Worm (Caenorhabditis elegans) whole organism, early embryonic: ENCODE results near the gene K09D9.3.

Experiments used
- B0310.2 ChIP-seq: sonication (generic microtip); optimal IDR thresholded peaks from 2 replicates; lab custom pipeline; 2016; ENCODE audit warnings: mild to moderate bottlenecking, missing genetic modification characterization, missing compliant biosample characterization
- F13C5.2 ChIP-seq: sonication (generic microtip); optimal IDR thresholded peaks from 2 replicates; lab custom pipeline; 2017; ENCODE audit warnings: mild to moderate bottlenecking, missing genetic modification characterization, inconsistent platforms, missing compliant biosample characterization
- aly-1 ChIP-seq: sonication (generic microtip); optimal IDR thresholded peaks from 2 replicates; lab custom pipeline; 2016; ENCODE audit warnings: missing genetic modification characterization, missing compliant biosample characterization
- ama-1 ChIP-seq: fragments of 150-350 bp; optimal IDR thresholded peaks from 2 replicates; lab custom pipeline; 2014
- ceh-13 ChIP-seq: fragments of 200-800 bp; sonication (Bioruptor generic); optimal IDR thresholded peaks from 2 replicates; lab custom pipeline; 2018; ENCODE audit warnings: mild to moderate bottlenecking, missing genetic modification characterization, missing compliant biosample characterization
- ceh-36 ChIP-seq: sonication (generic microtip); optimal IDR thresholded peaks from 2 replicates; lab custom pipeline; 2016; ENCODE audit warnings: missing genetic modification characterization, inconsistent platforms, missing compliant biosample characterization
- ets-7 ChIP-seq: sonication (generic microtip); optimal IDR thresholded peaks from 2 replicates; lab custom pipeline; 2016; ENCODE audit warnings: missing genotype, missing genetic modification characterization, missing compliant biosample characterization
- flt-1 ChIP-seq: fragments of 200-800 bp; sonication (Bioruptor generic); IDR thresholded peaks from 2 replicates; pipeline ENCODE4 v1.3.6; 2022; ENCODE audit warnings: missing genetic modification characterization, missing compliant biosample characterization
- hmbx-1 ChIP-seq: sonication (generic microtip); optimal IDR thresholded peaks from 2 replicates; lab custom pipeline; 2016; ENCODE audit warnings: mild to moderate bottlenecking, missing genetic modification characterization, missing compliant biosample characterization
- hmg-4 ChIP-seq: fragments of 200-800 bp; sonication (Bioruptor generic); optimal IDR thresholded peaks from 2 replicates; lab custom pipeline; 2018; ENCODE audit warnings: mild to moderate bottlenecking, missing genetic modification characterization, missing compliant biosample characterization
- hnd-1 ChIP-seq: sonication (generic microtip); optimal IDR thresholded peaks from 2 replicates; lab custom pipeline; 2016; ENCODE audit warnings: missing genetic modification characterization, missing compliant biosample characterization
- pes-1 ChIP-seq: fragments of 200-800 bp; sonication (Bioruptor generic); IDR thresholded peaks from 2 replicates; pipeline ENCODE4 v1.3.6; 2022; ENCODE audit warnings: missing genetic modification reagents, missing genetic modification characterization, missing compliant biosample characterization
- scrt-1 ChIP-seq: fragments of 200-800 bp; sonication (Bioruptor generic); IDR thresholded peaks from 2 replicates; pipeline ENCODE4 v1.3.6; 2022; ENCODE audit warnings: missing genetic modification characterization, missing compliant biosample characterization
- sea-1 ChIP-seq: fragments of 200-800 bp; sonication (Bioruptor generic); conservative IDR thresholded peaks from 2 replicates; pipeline ENCODE4 v1.3.6; 2022; ENCODE audit warnings: missing genetic modification characterization, missing compliant biosample characterization
- tbx-11 ChIP-seq: fragments of 200-800 bp; sonication (Bioruptor generic); IDR thresholded peaks from 2 replicates; pipeline ENCODE4 v1.3.6; 2022; ENCODE audit warnings: missing genetic modification characterization, missing compliant biosample characterization
- tbx-37 ChIP-seq: fragments of 200-800 bp; sonication (Bioruptor generic); conservative IDR thresholded peaks from 2 replicates; pipeline ENCODE4 v1.3.6; 2022; ENCODE audit warnings: missing genetic modification reagents, missing genetic modification characterization, missing compliant biosample characterization
- tra-4 ChIP-seq: sonication (generic microtip); optimal IDR thresholded peaks from 2 replicates; lab custom pipeline; 2017; ENCODE audit warnings: missing genetic modification characterization, missing compliant biosample characterization

K09D9.3 gene

DNA sequence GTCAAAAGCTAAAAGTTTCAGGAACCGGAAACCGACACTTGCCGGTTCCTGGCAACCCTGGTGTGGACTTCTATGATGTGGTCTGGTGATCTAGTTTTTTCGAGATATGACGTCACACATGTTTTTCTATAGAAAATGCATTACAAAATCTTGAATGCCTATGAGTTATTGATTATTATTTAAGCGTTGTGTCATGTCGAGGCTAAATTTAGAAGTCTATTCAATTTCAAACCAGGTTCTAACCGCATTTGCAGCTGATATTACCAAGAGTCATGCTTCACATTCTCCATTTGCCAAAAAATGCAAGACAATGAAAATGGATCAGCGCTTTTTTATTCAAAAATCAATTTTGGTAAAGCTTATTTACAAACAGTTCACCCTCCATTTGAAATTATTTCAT is at the start of gene K09D9.3:
K09D9.3 (plus strand) TSS at position 301 of the 400 bp plus-strand sequence.
- TF ChIP-seq ceh-36 (tag; lab: Kevin White, UChicago), result no peak
- no peak for TF ChIP-seq ceh-13 (GFP tag; lab: Kevin White, UChicago)
- no peak for TF ChIP-seq ets-7 (tag; lab: Kevin White, UChicago)
- no peak for TF ChIP-seq tbx-37 (GFP tag; lab: Robert Waterston, UW)
- TF ChIP-seq B0310.2 (tag; lab: Kevin White, UChicago), result no peak
- no peak for TF ChIP-seq sea-1 (GFP tag; lab: Robert Waterston, UW)
- TF ChIP-seq tra-4 (tag; lab: Kevin White, UChicago), result no peak

DNA sequence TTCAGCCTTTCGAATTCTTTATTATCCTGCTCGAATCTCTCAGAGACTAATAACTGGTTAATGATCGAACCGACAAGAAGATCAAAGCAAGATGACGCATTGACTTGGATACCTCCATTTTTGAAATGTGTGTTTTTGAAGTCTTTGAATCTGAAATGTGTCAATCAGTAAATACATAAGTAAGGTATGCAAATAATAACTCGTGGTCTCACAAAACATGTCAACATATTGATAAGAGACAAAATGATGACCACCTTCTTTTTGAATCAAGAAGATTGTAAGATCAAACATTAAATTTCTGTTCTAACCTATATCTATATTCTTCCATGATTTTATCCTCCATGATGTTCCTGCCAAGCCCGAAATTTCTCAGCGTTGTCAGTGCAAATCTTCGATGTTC is 49.6 kb upstream of the K09D9.3 start:
- no peak for TF ChIP-seq aly-1 (tag; lab: Kevin White, UChicago)
- no peak for TF ChIP-seq pes-1 (GFP tag; lab: Robert Waterston, UW)
- TF ChIP-seq hmbx-1, result no peak

DNA sequence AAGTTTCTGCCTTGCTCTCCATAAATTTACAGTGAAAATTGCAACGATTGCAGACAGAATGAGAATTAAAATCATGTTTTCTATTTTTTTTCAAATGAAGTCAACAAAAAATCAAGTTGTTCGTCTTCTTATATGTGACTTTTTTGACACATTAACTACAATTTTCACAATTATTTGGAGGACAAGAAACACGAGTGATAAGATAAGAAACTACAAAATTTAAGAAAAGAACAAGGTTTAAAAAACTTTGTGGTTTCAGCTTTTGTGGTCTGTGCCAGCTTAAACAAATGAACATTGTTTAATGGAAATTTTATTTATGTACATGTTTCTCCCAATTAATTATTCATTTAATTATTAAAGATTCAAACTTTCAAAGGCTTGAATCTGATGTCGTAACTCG is 48.9 kb upstream of the K09D9.3 start, which contains the start of gene cyp-34A9:
cyp-34A9 (minus strand) TSS at position 131 of the 400 bp plus-strand sequence.
- TF ChIP-seq flt-1 (GFP tag; lab: Robert Waterston, UW), result no peak
- no peak for TF ChIP-seq tbx-11 (GFP tag; lab: Robert Waterston, UW)

DNA sequence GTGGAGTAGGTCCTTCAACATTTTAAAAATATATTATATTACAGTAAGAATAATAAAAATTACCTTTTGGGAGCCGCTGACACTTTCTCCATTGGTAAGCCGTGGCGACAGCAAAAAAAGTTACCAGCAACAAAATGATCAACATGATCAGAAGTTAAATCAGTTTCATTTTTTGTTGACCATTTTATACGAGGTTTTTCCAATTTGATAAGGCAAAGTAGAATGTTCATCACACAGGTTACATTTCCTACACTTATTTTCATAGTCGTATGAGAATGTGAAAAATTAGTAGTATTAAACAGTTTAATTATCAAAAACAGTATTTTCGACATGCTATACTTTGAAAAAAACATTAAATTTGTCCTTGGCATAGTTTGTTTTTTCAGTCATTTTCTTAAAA is 46.4 kb upstream of the K09D9.3 start, which contains the start of gene cyp-34A10:
cyp-34A10 (minus strand) TSS at position 146 of the 400 bp plus-strand sequence.
- TF ChIP-seq F13C5.2 (tag; lab: Kevin White, UChicago) (no peak), tbx-11 (GFP tag; lab: Robert Waterston, UW) (no peak), aly-1 (tag; lab: Kevin White, UChicago) (no peak), hmg-4 (GFP tag; lab: Kevin White, UChicago) (no peak), pes-1 (GFP tag; lab: Robert Waterston, UW) (no peak), tra-4 (tag; lab: Kevin White, UChicago) (no peak)

DNA sequence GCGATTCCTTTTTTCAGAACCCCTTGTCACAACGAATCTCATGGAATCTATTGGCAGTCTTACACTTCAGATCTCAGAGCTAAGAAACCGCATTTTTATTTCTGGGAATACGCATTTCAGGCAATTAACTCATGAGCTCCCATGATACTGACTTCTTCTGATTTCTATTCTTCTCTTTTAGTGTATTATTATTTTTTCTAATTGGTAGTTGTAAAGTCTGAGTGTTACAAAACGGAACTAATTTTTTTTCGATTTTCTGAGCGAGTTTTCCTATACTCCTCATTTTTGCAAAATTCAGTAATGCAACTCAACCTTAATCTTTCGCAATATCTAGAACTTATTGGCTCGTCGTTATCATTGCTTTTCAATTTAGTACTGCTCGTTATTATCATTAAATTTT is 44.9 kb upstream of the K09D9.3 start, which contains the start of gene str-82:
str-82 (plus strand) TSS at position 301 of the 400 bp plus-strand sequence.
- TF ChIP-seq hnd-1 (tag; lab: Kevin White, UChicago) (no peak), sea-1 (GFP tag; lab: Robert Waterston, UW) (no peak), B0310.2 (tag; lab: Kevin White, UChicago) (no peak), hmbx-1 (no peak), ceh-36 (tag; lab: Kevin White, UChicago) (no peak), tbx-11 (GFP tag; lab: Robert Waterston, UW) (no peak), pes-1 (GFP tag; lab: Robert Waterston, UW) (no peak), aly-1 (tag; lab: Kevin White, UChicago) (no peak), F13C5.2 (tag; lab: Kevin White, UChicago) (no peak), hmg-4 (GFP tag; lab: Kevin White, UChicago) (no peak), tra-4 (tag; lab: Kevin White, UChicago) (no peak), ama-1 (lab: Kevin White, UChicago) (no peak), flt-1 (GFP tag; lab: Robert Waterston, UW) (no peak), scrt-1 (GFP tag; lab: Robert Waterston, UW) (no peak), tbx-37 (GFP tag; lab: Robert Waterston, UW) (no peak), ceh-13 (GFP tag; lab: Kevin White, UChicago) (no peak), ets-7 (tag; lab: Kevin White, UChicago) (no peak)

DNA sequence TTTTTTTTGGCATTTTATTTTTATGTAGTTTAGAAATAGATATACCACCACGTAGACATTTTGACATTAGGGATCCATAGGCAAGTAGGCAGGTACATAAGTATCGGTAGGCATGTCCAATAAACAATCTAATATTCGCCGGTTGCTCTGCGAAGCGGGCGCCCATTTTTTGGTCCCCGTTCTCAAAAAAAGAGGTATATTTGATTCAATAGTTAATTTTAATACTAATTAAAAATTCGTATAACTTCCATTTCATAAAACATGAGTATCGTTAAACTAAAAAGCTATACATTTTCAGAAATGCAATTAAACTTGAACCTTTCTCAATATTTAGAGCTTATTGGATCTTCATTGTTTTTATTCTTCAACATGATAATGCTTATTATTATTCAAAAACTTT is 42.3 kb upstream of the K09D9.3 start, which contains the start of gene str-83:
str-83 (plus strand) TSS at position 301 of the 400 bp plus-strand sequence.
- TF ChIP-seq ama-1 (lab: Kevin White, UChicago) (no peak), hnd-1 (tag; lab: Kevin White, UChicago) (no peak), aly-1 (tag; lab: Kevin White, UChicago) (no peak), ets-7 (tag; lab: Kevin White, UChicago) (no peak), F13C5.2 (tag; lab: Kevin White, UChicago) (no peak), pes-1 (GFP tag; lab: Robert Waterston, UW) (no peak), tbx-37 (GFP tag; lab: Robert Waterston, UW) (no peak), tra-4 (tag; lab: Kevin White, UChicago) (no peak), flt-1 (GFP tag; lab: Robert Waterston, UW) (no peak), B0310.2 (tag; lab: Kevin White, UChicago) (no peak), ceh-13 (GFP tag; lab: Kevin White, UChicago) (no peak), hmbx-1 (no peak), sea-1 (GFP tag; lab: Robert Waterston, UW) (no peak), ceh-36 (tag; lab: Kevin White, UChicago) (no peak), scrt-1 (GFP tag; lab: Robert Waterston, UW) (no peak), hmg-4 (GFP tag; lab: Kevin White, UChicago) (no peak), tbx-11 (GFP tag; lab: Robert Waterston, UW) (no peak)

DNA sequence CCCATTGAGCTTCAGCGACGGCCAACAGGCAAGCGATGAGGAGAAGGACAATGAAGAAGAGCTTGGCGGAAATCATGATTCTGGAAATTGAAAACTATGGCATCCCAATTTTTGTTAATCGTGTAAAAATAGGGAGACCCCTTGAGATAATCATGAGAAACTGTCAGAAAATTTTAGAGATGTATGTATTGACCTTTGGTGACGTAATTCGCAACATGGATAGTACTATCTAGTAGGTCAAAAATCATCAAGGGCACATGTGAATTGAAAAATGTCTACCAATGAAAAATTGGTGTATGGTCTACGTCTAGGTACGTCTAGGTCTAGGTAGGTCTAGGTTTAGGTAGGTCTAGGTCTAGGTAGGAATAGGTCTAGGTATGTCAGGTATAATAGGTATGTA is 40.2 kb upstream of the K09D9.3 start, which contains the start of gene nlp-34:
nlp-34 (minus strand) TSS at position 82 of the 400 bp plus-strand sequence.
- TF ChIP-seq tbx-37 (GFP tag; lab: Robert Waterston, UW) (no peak), F13C5.2 (tag; lab: Kevin White, UChicago) (no peak), pes-1 (GFP tag; lab: Robert Waterston, UW) (no peak), hmbx-1 (no peak), hnd-1 (tag; lab: Kevin White, UChicago) (no peak), ets-7 (tag; lab: Kevin White, UChicago) (no peak), B0310.2 (tag; lab: Kevin White, UChicago) (no peak), hmg-4 (GFP tag; lab: Kevin White, UChicago) (no peak)
